Worm (Caenorhabditis elegans) whole organism, young adult: Measurements from ENCODE around the gene F46B6.12.

Experiments used
- F22D6.2 ChIP-seq: sonication (generic microtip); optimal IDR thresholded peaks from 2 replicates; lab custom pipeline; 2016; ENCODE audit warnings: mild to moderate bottlenecking, missing genetic modification characterization, missing compliant biosample characterization
- F23B12.7 ChIP-seq: sonication (generic microtip); optimal IDR thresholded peaks from 2 replicates; lab custom pipeline; 2017; ENCODE audit warnings: missing genetic modification characterization, mild to moderate bottlenecking, missing compliant biosample characterization, antibody characterized with exemption, moderate library complexity; ENCODE audit not compliant: insufficient read depth
- F33H1.4 ChIP-seq: fragments of 200-800 bp; sonication (Bioruptor generic); IDR thresholded peaks from 2 replicates; pipeline ENCODE4 v1.3.6; 2022; ENCODE audit warnings: missing genetic modification reagents, missing genetic modification characterization, missing compliant biosample characterization
- F37B4.10 ChIP-seq: fragments of 200-800 bp; sonication (Bioruptor generic); IDR thresholded peaks from 2 replicates; pipeline ENCODE4 v1.3.6; 2022; ENCODE audit warnings: missing genetic modification characterization, missing compliant biosample characterization
- F39B2.1 ChIP-seq: fragments of 200-800 bp; sonication (Bioruptor generic); IDR thresholded peaks from 2 replicates; pipeline ENCODE4 v1.3.6; 2022; ENCODE audit warnings: missing genetic modification reagents, missing genetic modification characterization, missing compliant biosample characterization
- F49E8.2 ChIP-seq: sonication (generic microtip); optimal IDR thresholded peaks from 3 replicates; lab custom pipeline; 2017; ENCODE audit warnings: missing genetic modification characterization, mild to moderate bottlenecking, missing compliant biosample characterization, antibody characterized with exemption, moderate library complexity; ENCODE audit not compliant: insufficient read depth
- F52B5.7 ChIP-seq: sonication (generic microtip); optimal IDR thresholded peaks from 2 replicates; lab custom pipeline; 2016; ENCODE audit warnings: mild to moderate bottlenecking, missing genetic modification characterization, missing compliant biosample characterization
- F57A8.1 ChIP-seq: fragments of 200-800 bp; sonication (Bioruptor generic); optimal IDR thresholded peaks from 2 replicates; lab custom pipeline; 2018; ENCODE audit warnings: mild to moderate bottlenecking, missing genetic modification characterization, moderate library complexity, missing compliant biosample characterization
- F57C9.4 ChIP-seq: sonication (generic microtip); optimal IDR thresholded peaks from 2 replicates; lab custom pipeline; 2017; ENCODE audit warnings: mild to moderate bottlenecking, missing genetic modification characterization, missing compliant biosample characterization
- Y53G8AR.9 ChIP-seq: fragments of 200-800 bp; sonication (Bioruptor generic); conservative IDR thresholded peaks from 2 replicates; pipeline ENCODE4 v1.3.6; 2022; ENCODE audit warnings: missing genetic modification reagents, missing genetic modification characterization, missing compliant biosample characterization
- aptf-2 ChIP-seq: fragments of 200-800 bp; sonication (Bioruptor generic); conservative IDR thresholded peaks from 2 replicates; pipeline ENCODE4 v1.3.6; 2022; ENCODE audit warnings: missing genetic modification reagents, missing genetic modification characterization, missing compliant biosample characterization
- athp-1 ChIP-seq: sonication (generic microtip); optimal IDR thresholded peaks from 2 replicates; lab custom pipeline; 2017; ENCODE audit warnings: mild to moderate bottlenecking, missing genetic modification characterization, missing compliant biosample characterization
- bed-2 ChIP-seq: fragments of 200-800 bp; sonication (Bioruptor generic); IDR thresholded peaks from 2 replicates; pipeline ENCODE4 v1.3.6; 2022; ENCODE audit warnings: missing genetic modification reagents, missing genetic modification characterization, missing compliant biosample characterization
- ccch-3 ChIP-seq: fragments of 200-800 bp; sonication (Bioruptor generic); optimal IDR thresholded peaks from 2 replicates; lab custom pipeline; 2018; ENCODE audit warnings: mild to moderate bottlenecking, missing genetic modification characterization, missing compliant biosample characterization
- ceh-100 ChIP-seq: fragments of 200-800 bp; sonication (Bioruptor generic); IDR thresholded peaks from 2 replicates; pipeline ENCODE4 v1.3.6; 2022; ENCODE audit warnings: missing genetic modification reagents, missing genetic modification characterization, missing compliant biosample characterization
- ceh-27 ChIP-seq: fragments of 200-800 bp; sonication (Bioruptor generic); optimal IDR thresholded peaks from 2 replicates; lab custom pipeline; 2018; ENCODE audit warnings: mild to moderate bottlenecking, missing genetic modification characterization, moderate library complexity, missing compliant biosample characterization
- ceh-91 ChIP-seq: fragments of 200-800 bp; sonication (Bioruptor generic); IDR thresholded peaks from 2 replicates; pipeline ENCODE4 v1.3.6; 2022; ENCODE audit warnings: missing genetic modification reagents, missing genetic modification characterization, missing compliant biosample characterization
- dox-1 ChIP-seq: fragments of 200-800 bp; sonication (Bioruptor generic); IDR thresholded peaks from 2 replicates; pipeline ENCODE4 v1.3.6; 2022; ENCODE audit warnings: missing genetic modification reagents, missing genetic modification characterization, missing compliant biosample characterization
- dpff-1 ChIP-seq: sonication (generic microtip); optimal IDR thresholded peaks from 2 replicates; lab custom pipeline; 2017; ENCODE audit warnings: mild to moderate bottlenecking, missing genetic modification characterization, missing compliant biosample characterization
- egl-44 ChIP-seq: fragments of 200-800 bp; sonication (Bioruptor generic); IDR thresholded peaks from 2 replicates; pipeline ENCODE4 v1.3.6; 2022; ENCODE audit warnings: missing genetic modification reagents, missing genetic modification characterization, missing compliant biosample characterization
- ekl-4 ChIP-seq: fragments of 200-800 bp; sonication (Bioruptor generic); IDR thresholded peaks from 2 replicates; pipeline ENCODE4 v1.3.6; 2022; ENCODE audit warnings: missing genetic modification reagents, missing genetic modification characterization, missing compliant biosample characterization
- ets-4 ChIP-seq: fragments of 200-800 bp; sonication (Bioruptor generic); optimal IDR thresholded peaks from 2 replicates; lab custom pipeline; 2018; ENCODE audit warnings: mild to moderate bottlenecking, missing genetic modification characterization, missing compliant biosample characterization
- gei-17 ChIP-seq: fragments of 200-800 bp; sonication (Bioruptor generic); optimal IDR thresholded peaks from 2 replicates; lab custom pipeline; 2018; ENCODE audit warnings: mild to moderate bottlenecking, missing genetic modification characterization, missing compliant biosample characterization
- him-1 ChIP-seq: sonication (generic microtip); optimal IDR thresholded peaks from 2 replicates; lab custom pipeline; 2016; ENCODE audit warnings: missing genotype, missing genetic modification reagents, missing genetic modification characterization, missing compliant biosample characterization
- hlh-12 ChIP-seq: sonication (generic microtip); optimal IDR thresholded peaks from 2 replicates; lab custom pipeline; 2016; ENCODE audit warnings: missing genetic modification characterization, missing compliant biosample characterization
- hrde-1 ChIP-seq: sonication (generic microtip); optimal IDR thresholded peaks from 2 replicates; lab custom pipeline; 2016; ENCODE audit warnings: missing genetic modification characterization, mild to moderate bottlenecking, missing compliant biosample characterization, moderate library complexity, missing genotype, missing genetic modification reagents, borderline replicate concordance
- let-526 ChIP-seq: fragments of 200-800 bp; sonication (Bioruptor generic); IDR thresholded peaks from 2 replicates; pipeline ENCODE4 v1.3.6; 2022; ENCODE audit warnings: missing genetic modification reagents, missing genetic modification characterization, missing compliant biosample characterization
- let-607 ChIP-seq, 2 experiments: fragments of 200-800 bp in 1 of 2; sonication (Bioruptor generic) in 1 of 2; sonication (generic microtip) in 1 of 2; optimal IDR thresholded peaks; 2 replicates each; lab custom pipeline; 2016 to 2018; ENCODE audit warnings: mild to moderate bottlenecking in 2 of 2, missing compliant biosample characterization in 2 of 2, missing genetic modification characterization in 2 of 2, moderate library complexity in 2 of 2, missing genotype in 1 of 2
- lin-40 ChIP-seq: sonication (generic microtip); optimal IDR thresholded peaks from 2 replicates; lab custom pipeline; 2016; ENCODE audit warnings: missing genetic modification characterization, mild to moderate bottlenecking, missing compliant biosample characterization, missing genotype, missing genetic modification reagents
- madf-10 ChIP-seq: sonication (generic microtip); optimal IDR thresholded peaks from 2 replicates; lab custom pipeline; 2016; ENCODE audit warnings: mild to moderate bottlenecking, missing genetic modification characterization, missing compliant biosample characterization
- madf-3 ChIP-seq: fragments of 200-800 bp; sonication (Bioruptor generic); IDR thresholded peaks from 2 replicates; pipeline ENCODE4 v1.3.6; 2022; ENCODE audit warnings: missing genetic modification reagents, missing genetic modification characterization, missing compliant biosample characterization
- mes-4 ChIP-seq: sonication (generic microtip); optimal IDR thresholded peaks from 2 replicates; lab custom pipeline; 2016; ENCODE audit warnings: missing genotype, missing genetic modification characterization, missing compliant biosample characterization
- nfya-2 ChIP-seq: fragments of 200-800 bp; sonication (Bioruptor generic); IDR thresholded peaks from 2 replicates; pipeline ENCODE4 v1.3.6; 2022; ENCODE audit warnings: missing genetic modification reagents, missing genetic modification characterization, missing compliant biosample characterization
- nfyb-1 ChIP-seq: fragments of 200-800 bp; sonication (Bioruptor generic); IDR thresholded peaks from 2 replicates; pipeline ENCODE4 v1.3.6; 2022; ENCODE audit warnings: missing genetic modification reagents, missing genetic modification characterization, missing compliant biosample characterization
- nhr-90 ChIP-seq: sonication (generic microtip); optimal IDR thresholded peaks from 2 replicates; lab custom pipeline; 2016; ENCODE audit warnings: missing genotype, mild to moderate bottlenecking, missing genetic modification characterization, missing compliant biosample characterization
- pha-4 ChIP-seq: fragments of 150-350 bp; sonication (generic microtip); optimal IDR thresholded peaks from 2 replicates; lab custom pipeline; 2014; ENCODE audit warnings: missing biosample characterization, missing genetic modification reagents, missing genetic modification characterization
- rcor-1 ChIP-seq: fragments of 200-800 bp; sonication (Bioruptor generic); IDR thresholded peaks from 2 replicates; pipeline ENCODE4 v1.3.6; 2022; ENCODE audit warnings: missing genetic modification reagents, missing genetic modification characterization, missing compliant biosample characterization
- repo-1 ChIP-seq: sonication (generic microtip); optimal IDR thresholded peaks from 2 replicates; lab custom pipeline; 2017; ENCODE audit warnings: mild to moderate bottlenecking, missing genetic modification characterization, missing compliant biosample characterization
- sea-2 ChIP-seq: fragments of 200-800 bp; sonication (Bioruptor generic); IDR thresholded peaks from 2 replicates; pipeline ENCODE4 v1.3.6; 2022; ENCODE audit warnings: missing genetic modification characterization, missing compliant biosample characterization
- snpc-3.4 ChIP-seq: sonication (generic microtip); optimal IDR thresholded peaks from 2 replicates; lab custom pipeline; 2017; ENCODE audit warnings: missing genetic modification characterization, mild to moderate bottlenecking, missing compliant biosample characterization, antibody characterized with exemption, moderate library complexity, missing genotype, missing genetic modification reagents
- sptf-2 ChIP-seq: fragments of 200-800 bp; sonication (Bioruptor generic); optimal IDR thresholded peaks from 2 replicates; lab custom pipeline; 2018; ENCODE audit warnings: mild to moderate bottlenecking, missing genetic modification characterization, missing compliant biosample characterization
- unc-62 ChIP-seq: fragments of 150-350 bp; optimal IDR thresholded peaks from 2 replicates; lab custom pipeline; 2014; ENCODE audit warnings: missing biosample characterization, missing genetic modification reagents, missing genetic modification characterization
- xnd-1 ChIP-seq: sonication (generic microtip); optimal IDR thresholded peaks from 2 replicates; lab custom pipeline; 2016; ENCODE audit warnings: missing genotype, missing genetic modification reagents, missing genetic modification characterization, missing compliant biosample characterization
- ztf-18 ChIP-seq: sonication (generic microtip); optimal IDR thresholded peaks from 2 replicates; lab custom pipeline; 2016; ENCODE audit warnings: missing genotype, mild to moderate bottlenecking, missing genetic modification characterization, missing compliant biosample characterization
- ztf-26 ChIP-seq: sonication (generic microtip); optimal IDR thresholded peaks from 2 replicates; lab custom pipeline; 2017; ENCODE audit warnings: missing genetic modification characterization, missing compliant biosample characterization
- ztf-6 ChIP-seq: fragments of 200-800 bp; sonication (Bioruptor generic); IDR thresholded peaks from 2 replicates; pipeline ENCODE4 v1.3.6; 2022; ENCODE audit warnings: missing genetic modification reagents, missing genetic modification characterization, missing compliant biosample characterization

F46B6.12 gene

DNA sequence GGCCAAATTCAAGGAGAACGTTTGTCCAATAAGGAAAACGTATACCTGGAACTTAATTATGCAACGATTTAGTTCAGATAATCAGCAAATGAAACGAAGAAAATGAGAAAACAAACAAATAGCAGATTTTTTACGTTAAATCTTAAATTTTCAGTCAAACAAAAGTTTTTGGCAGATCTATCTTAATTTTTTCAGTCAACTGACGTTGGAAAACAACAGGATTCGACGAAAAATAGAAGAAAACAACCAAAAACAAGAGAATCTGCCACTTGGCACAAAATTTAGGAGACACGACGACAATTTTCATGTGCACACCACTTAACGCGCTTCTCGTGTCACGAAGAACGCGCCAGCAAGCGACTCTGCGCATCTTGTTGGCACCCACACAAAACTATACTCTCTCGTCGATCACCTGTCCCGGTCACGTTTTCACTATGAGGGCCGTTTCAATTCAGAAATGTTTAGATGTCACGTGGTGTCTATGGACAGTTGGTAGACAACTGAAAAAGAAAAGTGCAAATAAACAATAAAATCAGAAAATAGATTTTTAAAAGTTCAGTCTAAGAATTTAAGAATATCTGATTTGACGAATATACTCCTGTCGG, 14.1 kb upstream of the F46B6.12 start, which contains the start of gene ztf-7 (continued):
- peak; percentile 70; the same call in 1 of the 2 replicates for TF ChIP-seq sea-2

DNA sequence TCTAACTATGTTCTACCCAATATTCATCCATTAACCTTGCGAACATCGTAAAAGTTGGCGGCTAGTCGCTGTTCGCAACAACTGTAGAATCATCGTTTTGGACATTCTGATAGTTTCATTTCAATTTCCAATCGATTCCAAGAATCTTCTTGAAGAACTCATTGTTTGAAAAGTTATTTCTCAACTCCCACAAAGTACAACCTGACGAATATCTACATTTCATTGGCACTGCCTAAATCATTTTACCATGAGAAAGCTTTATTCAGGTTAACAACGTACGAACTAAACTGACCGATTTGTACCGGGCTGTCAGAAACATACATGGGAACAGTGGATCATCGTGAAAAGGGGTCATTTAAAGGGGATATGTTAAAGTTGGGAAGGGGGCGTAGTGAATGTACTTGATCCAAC, 11.1 kb upstream of the F46B6.12 start, which contains the start of gene F46B6.6:
F46B6.6 (minus strand) TSS at position 148 of the 411 bp plus-strand sequence.
- TF ChIP-seq madf-3 (GFP tag; lab: Robert Waterston, UW): peak; percentile 60; the same call in 1 of the 2 replicates
- TF ChIP-seq snpc-3.4 (tag; lab: Kevin White, UChicago): no peak
- TF ChIP-seq hrde-1 (tag; lab: Kevin White, UChicago): no peak
- no peak for TF ChIP-seq unc-62 (GFP tag; lab: Kevin White, UChicago)
- no peak for TF ChIP-seq ceh-100 (GFP tag; lab: Robert Waterston, UW)
- no peak for TF ChIP-seq ets-4 (GFP tag; lab: Kevin White, UChicago)
- 0 out of 2 replicates have a peak, but pooled peaks have one; percentile 57 for TF ChIP-seq Y53G8AR.9 (GFP tag; lab: Robert Waterston, UW)
- peak in 1 of 2 experiments; percentile 41 for TF ChIP-seq let-607 (tag; optimal IDR thresholded peaks at IDR 0.05; lab: Kevin White, UChicago)
- no peak for TF ChIP-seq F57A8.1 (GFP tag; lab: Kevin White, UChicago)
- no peak for TF ChIP-seq F37B4.10
- 0 out of 2 replicates have a peak, but pooled peaks have one; percentile 54 for TF ChIP-seq nfyb-1 (GFP tag; lab: Robert Waterston, UW)
- TF ChIP-seq dox-1 (GFP tag; lab: Robert Waterston, UW): no peak
- TF ChIP-seq rcor-1 (GFP tag; lab: Robert Waterston, UW): no peak
- no peak for TF ChIP-seq madf-10 (tag; lab: Kevin White, UChicago)
- no peak for TF ChIP-seq F57C9.4 (tag; lab: Kevin White, UChicago)
- TF ChIP-seq dpff-1: no peak
- no peak for TF ChIP-seq egl-44
- no peak for TF ChIP-seq let-526 (GFP tag; lab: Robert Waterston, UW)
- peak; percentile 62 for TF ChIP-seq athp-1 (tag; lab: Kevin White, UChicago)
- TF ChIP-seq F33H1.4 (GFP tag; lab: Robert Waterston, UW): no peak
- TF ChIP-seq F39B2.1: no peak
- no peak for TF ChIP-seq xnd-1 (tag; lab: Kevin White, UChicago)
- no peak for TF ChIP-seq F22D6.2
- no peak for TF ChIP-seq ztf-18 (tag; lab: Kevin White, UChicago)
- TF ChIP-seq F23B12.7: no peak
- peak; percentile 92 for TF ChIP-seq repo-1 (tag; lab: Kevin White, UChicago)
- TF ChIP-seq ceh-27 (GFP tag; lab: Kevin White, UChicago): no peak
- no peak for TF ChIP-seq ztf-26 (tag; lab: Kevin White, UChicago)
- no peak for TF ChIP-seq aptf-2 (GFP tag; lab: Robert Waterston, UW)
- no peak for TF ChIP-seq mes-4 (tag; lab: Kevin White, UChicago)
- TF ChIP-seq nhr-90 (tag; lab: Kevin White, UChicago): no peak
- TF ChIP-seq ztf-6: no peak
- TF ChIP-seq ekl-4 (GFP tag; lab: Robert Waterston, UW): peak; percentile 50; the same call in 1 of the 2 replicates
- no peak for TF ChIP-seq ccch-3 (GFP tag; lab: Kevin White, UChicago)
- TF ChIP-seq F49E8.2 (tag; lab: Kevin White, UChicago): peak; percentile 53
- no peak for TF ChIP-seq hlh-12 (tag; lab: Kevin White, UChicago)
- TF ChIP-seq bed-2 (GFP tag; lab: Robert Waterston, UW): no peak
- no peak for TF ChIP-seq sptf-2 (GFP tag; lab: Kevin White, UChicago)
- TF ChIP-seq gei-17: no peak
- no peak for TF ChIP-seq ceh-91 (GFP tag; lab: Robert Waterston, UW)
- no peak for TF ChIP-seq nfya-2
- TF ChIP-seq him-1 (tag; lab: Kevin White, UChicago): no peak
- TF ChIP-seq F52B5.7 (tag; lab: Kevin White, UChicago): peak; percentile 53
- TF ChIP-seq lin-40 (tag; lab: Kevin White, UChicago): no peak
- TF ChIP-seq pha-4: no peak
